4 fruit fly cellular contexts compared by ENCODE assay signal in the genomic region with DNA sequence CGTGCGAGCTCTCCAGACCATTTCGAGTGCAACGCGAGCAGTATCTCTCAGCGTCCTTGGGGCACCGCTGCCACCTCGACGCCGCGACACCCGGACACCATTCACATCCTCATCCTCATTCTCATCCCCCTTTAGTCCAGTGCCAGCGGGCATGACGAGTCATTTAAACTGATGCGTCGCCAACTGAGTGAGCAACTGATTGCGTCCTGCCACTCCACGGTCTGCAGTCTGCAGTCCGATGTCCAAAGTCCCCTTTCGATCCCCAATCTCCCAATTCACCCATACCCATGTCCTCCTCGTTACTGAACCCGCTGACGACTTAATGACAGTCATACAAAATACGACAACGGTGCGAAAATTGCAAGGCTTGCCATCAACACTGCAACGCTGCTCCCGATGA.
TF ChIP-seq lines count a peak whose summit lies in the region.

No protein-coding gene starts in this region.

- TF ChIP-seq CTCF in whole organism, embryonic (GFP tag; optimal IDR thresholded peaks at IDR 0.05; lab: Kevin White, UChicago), result no peak

TF ChIP-seq in whole organism, embryonic, 481 proteins besides CTCF, POLR2A, EP300 and RAD21:
- TF ChIP-seq CG6654 (GFP tag; optimal IDR thresholded peaks at IDR 0.05; lab: Kevin White, UChicago), result no peak
- peak; percentile 42 for TF ChIP-seq Ets65A (GFP tag; lab: Kevin White, UChicago)
- TF ChIP-seq CG4404 (GFP tag; IDR thresholded peaks at IDR 0.05; lab: Robert Waterston, UW), result no peak
- TF ChIP-seq CG18619 (GFP tag; optimal IDR thresholded peaks at IDR 0.05; lab: Kevin White, UChicago), result no peak
- no peak for TF ChIP-seq bbx (GFP tag; IDR thresholded peaks at IDR 0.05; lab: Robert Waterston, UW; ENCODE audit: partially characterized antibody)
- TF ChIP-seq wor (GFP tag; IDR thresholded peaks at IDR 0.05; lab: Robert Waterston, UW), result no peak
- peak; percentile 49 for TF ChIP-seq nom (GFP tag; optimal IDR thresholded peaks at IDR 0.05; lab: Kevin White, UChicago)
- no peak for TF ChIP-seq cato (GFP tag; optimal IDR thresholded peaks at IDR 0.05; lab: Kevin White, UChicago; ENCODE audit: borderline replicate concordance)

TF ChIP-seq in whole organism, prepupa, 60 proteins besides CTCF, POLR2A, EP300 and RAD21 (continues in another document):
- TF ChIP-seq salr (GFP tag; optimal IDR thresholded peaks at IDR 0.05; lab: Kevin White, UChicago) (peak in 1 of 2 experiments; percentile 11), CG15336 (GFP tag; IDR thresholded peaks at IDR 0.05; lab: Robert Waterston, UW) (no peak), CG8632 (GFP tag; optimal IDR thresholded peaks at IDR 0.05; lab: Kevin White, UChicago) (no peak), CG9139 (GFP tag; optimal IDR thresholded peaks at IDR 0.05; lab: Kevin White, UChicago) (peak; percentile 11), CG1621 (tag; optimal IDR thresholded peaks at IDR 0.05; lab: Kevin White, UChicago) (peak; percentile 62), Blimp-1 (GFP tag; optimal IDR thresholded peaks at IDR 0.05; lab: Kevin White, UChicago) (no peak), spab (GFP tag; optimal IDR thresholded peaks at IDR 0.05; lab: Kevin White, UChicago) (peak; percentile 16), CG8119 (GFP tag; IDR thresholded peaks at IDR 0.05; lab: Robert Waterston, UW) (no peak), CG6854 (GFP tag; optimal IDR thresholded peaks at IDR 0.05; lab: Kevin White, UChicago) (peak; percentile 28), CG6276 (GFP tag; optimal IDR thresholded peaks at IDR 0.05; lab: Kevin White, UChicago) (no peak), CG8319 (GFP tag; optimal IDR thresholded peaks at IDR 0.05; lab: Kevin White, UChicago) (no peak), OdsH (GFP tag; optimal IDR thresholded peaks at IDR 0.05; lab: Kevin White, UChicago) (no peak), CG6792 (GFP tag; optimal IDR thresholded peaks at IDR 0.05; lab: Kevin White, UChicago) (peak; percentile 44), Gug (GFP tag; IDR thresholded peaks at IDR 0.05; lab: Robert Waterston, UW) (no peak), Eip75B (GFP tag; optimal IDR thresholded peaks at IDR 0.05; lab: Kevin White, UChicago) (no peak), CG11902 (GFP tag; optimal IDR thresholded peaks at IDR 0.05; lab: Kevin White, UChicago) (peak; percentile 47), CG10669 (GFP tag; optimal IDR thresholded peaks at IDR 0.05; lab: Kevin White, UChicago) (peak; percentile 19), lz (GFP tag; optimal IDR thresholded peaks at IDR 0.05; lab: Kevin White, UChicago) (peak; percentile 3), Hr38 (GFP tag; optimal IDR thresholded peaks at IDR 0.05; lab: Kevin White, UChicago) (no peak), Ets96B (tag; optimal IDR thresholded peaks at IDR 0.05; lab: Kevin White, UChicago) (peak; percentile 8), CG31627 (GFP tag; optimal IDR thresholded peaks at IDR 0.05; lab: Kevin White, UChicago) (peak; percentile 6), fkh (GFP tag; optimal IDR thresholded peaks at IDR 0.05; lab: Kevin White, UChicago) (no peak), acj6 (GFP tag; optimal IDR thresholded peaks at IDR 0.05; lab: Kevin White, UChicago) (peak; percentile 8), CG6163 (GFP tag; IDR thresholded peaks at IDR 0.05; lab: Robert Waterston, UW) (peak; percentile 65; the same call in 2 of the 3 replicates), CG7368 (GFP tag; optimal IDR thresholded peaks at IDR 0.05; lab: Kevin White, UChicago) (peak; percentile 61), cyc (GFP tag; optimal IDR thresholded peaks at IDR 0.05; lab: Kevin White, UChicago) (peak; percentile 24)

TF ChIP-seq in whole organism, pupa, 21 proteins besides CTCF, POLR2A, EP300 and RAD21:
- TF ChIP-seq EcR (GFP tag; optimal IDR thresholded peaks at IDR 0.05; lab: Kevin White, UChicago), result peak; percentile 19
- TF ChIP-seq CG8301 (tag; optimal IDR thresholded peaks at IDR 0.05; lab: Kevin White, UChicago), result no peak
- peak; percentile 3 for TF ChIP-seq CG8159 (tag; optimal IDR thresholded peaks at IDR 0.05; lab: Kevin White, UChicago)
- peak; percentile 57 for TF ChIP-seq CG15710 (tag; optimal IDR thresholded peaks at IDR 0.05; lab: Kevin White, UChicago)
- TF ChIP-seq fd96Ca (GFP tag; IDR thresholded peaks at IDR 0.05; lab: Robert Waterston, UW), result 0 out of 3 replicates have a peak, but pooled peaks have one; percentile 46
- TF ChIP-seq Ets98B (GFP tag; IDR thresholded peaks at IDR 0.05; lab: Robert Waterston, UW), result no peak
- peak; percentile 0 for TF ChIP-seq Pif1A (GFP tag; optimal IDR thresholded peaks at IDR 0.05; lab: Kevin White, UChicago)
- peak; percentile 48 for TF ChIP-seq CG13204 (GFP tag; optimal IDR thresholded peaks at IDR 0.05; lab: Kevin White, UChicago)
- peak; percentile 1 for TF ChIP-seq CG34367 (tag; optimal IDR thresholded peaks at IDR 0.05; lab: Kevin White, UChicago)
- no peak for TF ChIP-seq D1 (tag; optimal IDR thresholded peaks at IDR 0.05; lab: Kevin White, UChicago)
- peak; percentile 48; the same call in 1 of the 3 replicates for TF ChIP-seq CG4496 (GFP tag; IDR thresholded peaks at IDR 0.05; lab: Robert Waterston, UW)
- peak; percentile 7 for TF ChIP-seq CG17806 (tag; optimal IDR thresholded peaks at IDR 0.05; lab: Kevin White, UChicago)
- TF ChIP-seq Snoo (tag; optimal IDR thresholded peaks at IDR 0.05; lab: Kevin White, UChicago), result peak; percentile 1
- TF ChIP-seq CG10348 (GFP tag; IDR thresholded peaks at IDR 0.05; lab: Robert Waterston, UW), result no peak

TF ChIP-seq in whole organism, wandering third instar larva, 38 proteins besides CTCF, POLR2A, EP300 and RAD21:
- no peak for TF ChIP-seq N (GFP tag; optimal IDR thresholded peaks at IDR 0.05; lab: Kevin White, UChicago)
- TF ChIP-seq usp (GFP tag; optimal IDR thresholded peaks at IDR 0.05; lab: Kevin White, UChicago), result no peak
- TF ChIP-seq HLH106 (tag; optimal IDR thresholded peaks at IDR 0.05; lab: Kevin White, UChicago), result peak; percentile 12
- TF ChIP-seq lola (GFP tag; optimal IDR thresholded peaks at IDR 0.05; lab: Kevin White, UChicago), result no peak
- peak in 1 of 2 experiments; percentile 9 for TF ChIP-seq foxo (GFP tag; optimal IDR thresholded peaks at IDR 0.05; lab: Kevin White, UChicago)
- peak; percentile 0 for TF ChIP-seq fru (GFP tag; optimal IDR thresholded peaks at IDR 0.05; lab: Kevin White, UChicago)
- no peak for TF ChIP-seq GATAd (GFP tag; optimal IDR thresholded peaks at IDR 0.05; lab: Kevin White, UChicago)
- no peak for TF ChIP-seq Sp1 (GFP tag; optimal IDR thresholded peaks at IDR 0.05; lab: Kevin White, UChicago)
- peak; percentile 1 for TF ChIP-seq ey (GFP tag; optimal IDR thresholded peaks at IDR 0.05; lab: Kevin White, UChicago)
- TF ChIP-seq pan (optimal IDR thresholded peaks at IDR 0.05; lab: Kevin White, UChicago), result no peak
